Worm (Caenorhabditis elegans) whole organism, L3 larva: Measurements from ENCODE around the gene cyp-13B2.

Experiments used
- egl-5 ChIP-seq: fragments of 150-350 bp; optimal IDR thresholded peaks from 2 replicates; lab custom pipeline; 2017; ENCODE audit warnings: missing biosample characterization, missing genetic modification reagents, missing genetic modification characterization, inconsistent platforms
- elt-3 ChIP-seq, 3 experiments: fragments of 150-350 bp in 1 of 3; sonication (generic microtip) in 2 of 3; optimal IDR thresholded peaks; 2 replicates in 2 of 3; 4 replicates in 1 of 3; lab custom pipeline; 2014 to 2017; ENCODE audit warnings: missing biosample characterization in 3 of 3, missing genetic modification characterization in 3 of 3
- eor-1 ChIP-seq, 2 experiments: fragments of 150-350 bp; optimal IDR thresholded peaks; 2 replicates each; lab custom pipeline; 2014 to 2018; ENCODE audit warnings: missing biosample characterization in 2 of 2, missing genetic modification characterization in 2 of 2
- lin-15B ChIP-seq: fragments of 150-350 bp; optimal IDR thresholded peaks from 2 replicates; lab custom pipeline; 2014; ENCODE audit warnings: missing biosample characterization, missing genetic modification characterization
- nhr-23 ChIP-seq: fragments of 150-350 bp; optimal IDR thresholded peaks from 2 replicates; lab custom pipeline; 2014; ENCODE audit warnings: missing biosample characterization, missing genetic modification reagents, missing genetic modification characterization
- nhr-237 ChIP-seq: fragments of 150-350 bp; optimal IDR thresholded peaks from 2 replicates; lab custom pipeline; 2014; ENCODE audit warnings: missing biosample characterization, missing genetic modification characterization
- nhr-28 ChIP-seq: fragments of 150-350 bp; optimal IDR thresholded peaks from 2 replicates; lab custom pipeline; 2014; ENCODE audit warnings: missing biosample characterization, missing genetic modification characterization
- skn-1 ChIP-seq: fragments of 150-350 bp; optimal IDR thresholded peaks from 2 replicates; lab custom pipeline; 2014; ENCODE audit warnings: missing biosample characterization, missing genetic modification characterization
- snpc-4 ChIP-seq: fragments of 150-350 bp; optimal IDR thresholded peaks from 2 replicates; lab custom pipeline; 2014; ENCODE audit warnings: missing biosample characterization, missing genetic modification characterization
- ztf-11 ChIP-seq: fragments of 150-350 bp; optimal IDR thresholded peaks from 2 replicates; lab custom pipeline; 2014; ENCODE audit warnings: missing biosample characterization, missing genetic modification characterization

ce11 chrX:14267170-14267569, 41.8 kb downstream of the cyp-13B2 start:
- TF ChIP-seq nhr-23 (tag; lab: Kevin White, UChicago) (no peak), elt-3 (tag; optimal IDR thresholded peaks at IDR 0.05; lab: Kevin White, UChicago) (no peak), snpc-4 (tag; lab: Kevin White, UChicago) (no peak), nhr-237 (tag; lab: Kevin White, UChicago) (no peak), eor-1 (tag; optimal IDR thresholded peaks at IDR 0.05; lab: Kevin White, UChicago) (no peak), skn-1 (no peak), lin-15B (tag; lab: Kevin White, UChicago) (no peak), ztf-11 (no peak), nhr-28 (tag; lab: Kevin White, UChicago) (no peak), egl-5 (tag; lab: Kevin White, UChicago) (no peak)
